Worm (Caenorhabditis elegans): ENCODE measurements around the gene nhr-61.

DNA sequence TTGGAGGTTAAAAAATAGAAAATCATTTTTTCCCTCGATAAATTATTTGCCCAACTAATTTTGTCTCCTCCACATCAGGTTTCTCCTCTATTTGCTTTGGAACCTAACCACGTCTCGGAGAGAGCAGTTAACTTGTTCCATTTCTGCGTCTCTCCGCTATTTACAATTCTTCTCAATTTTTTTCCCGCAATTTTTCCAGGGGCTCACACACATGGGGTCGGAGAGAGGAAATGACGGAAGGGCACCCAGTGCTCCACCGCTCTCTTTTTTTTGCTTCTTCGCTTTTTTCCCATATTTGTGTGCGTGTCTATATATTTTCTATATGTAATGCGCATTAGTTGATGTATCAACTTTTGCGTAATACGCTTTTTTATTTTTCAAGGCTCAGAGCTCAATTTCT is 7.7 kb downstream of the nhr-61 start:
- peak in 1 of 2 experiments; percentile 38 for TF ChIP-seq lsy-2 (tag; optimal IDR thresholded peaks at IDR 0.05)
- no peak for TF ChIP-seq nhr-237 (tag; optimal IDR thresholded peaks at IDR 0.05)

Measured in whole organism, L4 larva.